Fruit fly (Drosophila melanogaster): ENCODE measurements around the gene CG9328.

DNA sequence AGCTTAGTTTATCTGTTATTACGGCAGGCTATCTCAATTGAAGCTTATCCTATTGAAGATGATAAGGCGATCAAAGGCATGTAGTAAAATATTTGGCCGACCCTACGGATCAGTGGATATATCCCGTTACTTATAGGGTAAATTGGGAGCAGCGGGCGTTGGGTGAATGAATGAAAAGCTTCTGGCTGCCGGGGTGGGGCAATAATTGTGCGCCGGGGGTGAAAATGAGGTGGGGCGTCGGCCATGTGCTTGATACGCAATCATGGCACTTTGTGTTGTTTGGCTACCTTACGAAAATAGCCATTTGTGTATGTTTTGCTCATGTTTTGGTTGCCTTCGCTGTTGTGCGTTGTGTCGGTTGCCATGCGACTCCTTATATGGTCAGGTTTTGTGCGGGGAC lies 4.3 kb downstream of the CG9328 start:
- TF ChIP-seq CG8478 (optimal IDR thresholded peaks at IDR 0.05) (no peak), CTCF (optimal IDR thresholded peaks at IDR 0.05) (no peak)
